Worm (Caenorhabditis elegans) whole organism, L4/young adult: Measurements from ENCODE around the gene ain-1.

Experiments used
- W03F9.2 ChIP-seq: fragments of 150-350 bp; optimal IDR thresholded peaks from 2 replicates; lab custom pipeline; 2014; ENCODE audit warnings: missing biosample characterization, missing genetic modification characterization
- dao-5 ChIP-seq: sonication (generic microtip); optimal IDR thresholded peaks from 2 replicates; lab custom pipeline; 2016; ENCODE audit warnings: missing genotype, missing genetic modification characterization, moderate library complexity, missing compliant biosample characterization

- TF ChIP-seq W03F9.2 (tag; lab: Kevin White, UChicago): no peak
- TF ChIP-seq dao-5 (tag; lab: Kevin White, UChicago): no peak
These were observed 15.9 kb downstream of the ain-1 start for ce11 chrX:16629168-16629567.
